Worm (Caenorhabditis elegans) whole organism, late embryonic: ENCODE measurements around the gene col-8.
A peak's percentile ranks its signal among the peaks of the same experiment; 100 is the strongest.

Source experiments
- K02D7.2 ChIP-seq: sonication (generic microtip); optimal IDR thresholded peaks from 2 replicates; lab custom pipeline; 2017; ENCODE audit warnings: mild to moderate bottlenecking, missing genetic modification characterization, missing compliant biosample characterization
- K09A11.1 ChIP-seq: sonication (generic microtip); optimal IDR thresholded peaks from 2 replicates; lab custom pipeline; 2017; ENCODE audit warnings: antibody characterized with exemption, mild to moderate bottlenecking, missing genetic modification characterization, missing compliant biosample characterization; ENCODE audit not compliant: insufficient read depth
- ahr-1 ChIP-seq: sonication (generic microtip); optimal IDR thresholded peaks from 2 replicates; lab custom pipeline; 2016; ENCODE audit warnings: missing genetic modification characterization, missing compliant biosample characterization
- ceh-22 ChIP-seq: sonication (generic microtip); optimal IDR thresholded peaks from 2 replicates; lab custom pipeline; 2017; ENCODE audit warnings: missing biosample characterization, missing genetic modification characterization
- ceh-30 ChIP-seq: fragments of 150-350 bp; optimal IDR thresholded peaks from 2 replicates; lab custom pipeline; 2014; ENCODE audit warnings: missing biosample characterization, missing genetic modification characterization
- ceh-45 ChIP-seq: fragments of 200-800 bp; sonication (Bioruptor generic); IDR thresholded peaks from 2 replicates; pipeline ENCODE4 v1.3.6; 2022; ENCODE audit warnings: missing genetic modification reagents, missing genetic modification characterization, missing compliant biosample characterization
- ceh-9 ChIP-seq: sonication (generic microtip); optimal IDR thresholded peaks from 2 replicates; lab custom pipeline; 2016; ENCODE audit warnings: mild to moderate bottlenecking, missing genetic modification characterization, inconsistent platforms, missing compliant biosample characterization
- che-1 ChIP-seq: sonication (generic microtip); optimal IDR thresholded peaks from 2 replicates; lab custom pipeline; 2016; ENCODE audit warnings: mild to moderate bottlenecking, missing genetic modification characterization, missing compliant biosample characterization
- dmd-4 ChIP-seq: sonication (generic microtip); optimal IDR thresholded peaks from 2 replicates; lab custom pipeline; 2016; ENCODE audit warnings: borderline replicate concordance, missing genetic modification characterization, missing compliant biosample characterization
- elt-4 ChIP-seq: sonication (generic microtip); optimal IDR thresholded peaks from 2 replicates; lab custom pipeline; 2016; ENCODE audit warnings: missing genetic modification characterization, missing compliant biosample characterization
- fkh-10 ChIP-seq: fragments of 150-350 bp; optimal IDR thresholded peaks from 2 replicates; lab custom pipeline; 2014; ENCODE audit warnings: missing biosample characterization, missing genetic modification reagents, missing genetic modification characterization
- fkh-6 ChIP-seq: sonication (generic microtip); optimal IDR thresholded peaks from 2 replicates; lab custom pipeline; 2016; ENCODE audit warnings: missing genetic modification characterization, missing compliant biosample characterization
- hlh-13 ChIP-seq: fragments of 200-800 bp; sonication (Bioruptor generic); optimal IDR thresholded peaks from 2 replicates; lab custom pipeline; 2018; ENCODE audit warnings: mild to moderate bottlenecking, missing genetic modification characterization, missing compliant biosample characterization
- hlh-15 ChIP-seq: sonication (generic microtip); optimal IDR thresholded peaks from 2 replicates; lab custom pipeline; 2016; ENCODE audit warnings: missing genetic modification characterization, missing compliant biosample characterization
- hlh-30 ChIP-seq: sonication (generic microtip); optimal IDR thresholded peaks from 2 replicates; lab custom pipeline; 2017; ENCODE audit warnings: antibody characterized with exemption, missing genetic modification characterization, missing compliant biosample characterization; ENCODE audit not compliant: insufficient read depth
- hlh-6 ChIP-seq: sonication (generic microtip); optimal IDR thresholded peaks from 2 replicates; lab custom pipeline; 2016; ENCODE audit warnings: missing genotype, missing genetic modification characterization, missing compliant biosample characterization
- hlh-8 ChIP-seq: sonication (generic microtip); optimal IDR thresholded peaks from 2 replicates; lab custom pipeline; 2016; ENCODE audit warnings: missing genotype, missing genetic modification characterization, missing compliant biosample characterization
- lin-11 ChIP-seq: fragments of 200-800 bp; sonication (Bioruptor generic); optimal IDR thresholded peaks from 2 replicates; lab custom pipeline; 2018; ENCODE audit warnings: mild to moderate bottlenecking, missing genetic modification characterization, missing compliant biosample characterization
- nfya-1 ChIP-seq: sonication (generic microtip); optimal IDR thresholded peaks from 2 replicates; lab custom pipeline; 2017; ENCODE audit warnings: missing genetic modification characterization, mild to moderate bottlenecking, missing compliant biosample characterization, antibody characterized with exemption, moderate library complexity
- nhr-11 ChIP-seq: fragments of 150-350 bp; optimal IDR thresholded peaks from 2 replicates; lab custom pipeline; 2014; ENCODE audit warnings: missing biosample characterization, missing genetic modification characterization
- odd-2 ChIP-seq: sonication (generic microtip); optimal IDR thresholded peaks from 2 replicates; lab custom pipeline; 2017; ENCODE audit warnings: antibody characterized with exemption, mild to moderate bottlenecking, missing genetic modification characterization, missing compliant biosample characterization
- pat-9 ChIP-seq: fragments of 200-800 bp; sonication (Bioruptor generic); optimal IDR thresholded peaks from 2 replicates; lab custom pipeline; 2018; ENCODE audit warnings: mild to moderate bottlenecking, missing genetic modification characterization, moderate library complexity, missing compliant biosample characterization
- pha-4 ChIP-seq: fragments of 150-350 bp; optimal IDR thresholded peaks from 2 replicates; lab custom pipeline; 2018; ENCODE audit warnings: missing biosample characterization, missing genetic modification reagents, missing genetic modification characterization
- pqm-1 ChIP-seq: sonication (generic microtip); optimal IDR thresholded peaks from 2 replicates; lab custom pipeline; 2016; ENCODE audit warnings: missing genetic modification characterization, missing compliant biosample characterization
- pros-1 ChIP-seq: fragments of 150-350 bp; optimal IDR thresholded peaks from 2 replicates; lab custom pipeline; 2014; ENCODE audit warnings: missing biosample characterization, missing genetic modification reagents, missing genetic modification characterization
- sox-2 ChIP-seq: fragments of 200-800 bp; sonication (Bioruptor generic); IDR thresholded peaks from 2 replicates; pipeline ENCODE4 v1.3.6; 2022; ENCODE audit warnings: missing genetic modification reagents, missing genetic modification characterization, missing compliant biosample characterization
- tbx-2 ChIP-seq: sonication (generic microtip); optimal IDR thresholded peaks from 2 replicates; lab custom pipeline; 2016; ENCODE audit warnings: missing genetic modification characterization, missing compliant biosample characterization
- ttx-3 ChIP-seq: sonication (generic microtip); optimal IDR thresholded peaks from 2 replicates; lab custom pipeline; 2016; ENCODE audit warnings: missing genetic modification reagents, missing genetic modification characterization, missing compliant biosample characterization
- unc-55 ChIP-seq: sonication (generic microtip); optimal IDR thresholded peaks from 2 replicates; lab custom pipeline; 2017; ENCODE audit warnings: missing biosample characterization, missing genetic modification reagents, missing genetic modification characterization
- zip-5 ChIP-seq: sonication (generic microtip); optimal IDR thresholded peaks from 2 replicates; lab custom pipeline; 2016; ENCODE audit warnings: missing genetic modification characterization, missing compliant biosample characterization
- ztf-16 ChIP-seq: sonication (generic microtip); optimal IDR thresholded peaks from 2 replicates; lab custom pipeline; 2017; ENCODE audit warnings: missing genetic modification characterization, missing compliant biosample characterization

The col-8 gene

DNA sequence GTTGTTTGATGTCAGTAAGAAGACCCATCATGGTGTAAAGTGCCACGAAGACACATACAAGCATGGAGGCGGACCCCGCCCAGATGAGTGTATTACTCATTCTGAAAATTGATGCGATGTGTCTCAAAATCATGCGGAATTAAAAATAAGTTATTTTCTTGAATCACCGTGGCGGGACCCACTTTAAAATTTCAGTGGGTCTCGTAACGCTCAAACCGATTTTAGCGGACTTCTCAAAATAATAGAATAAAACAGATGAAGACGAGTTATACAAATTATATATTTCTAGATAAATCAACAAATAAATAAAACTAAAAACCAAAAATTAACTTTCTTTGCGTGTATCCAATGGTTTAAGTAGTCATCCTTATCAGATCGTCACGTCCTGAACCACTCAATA lies at the start of gene col-8:
Gene col-8, minus strand, starts transcription at position 101 of the 400 bp plus-strand sequence.
- TF ChIP-seq K02D7.2 (tag; lab: Kevin White, UChicago) = no peak
- TF ChIP-seq ceh-22 (tag; lab: Kevin White, UChicago) = no peak
- TF ChIP-seq hlh-13 (GFP tag; lab: Kevin White, UChicago) = no peak
- TF ChIP-seq pros-1 = no peak
- TF ChIP-seq fkh-6 (tag; lab: Kevin White, UChicago) = no peak
- no peak for TF ChIP-seq hlh-8 (tag; lab: Kevin White, UChicago)
- no peak for TF ChIP-seq hlh-15 (tag; lab: Kevin White, UChicago)
- no peak for TF ChIP-seq K09A11.1 (tag; lab: Kevin White, UChicago)
- TF ChIP-seq, all 69 proteins: peak for 0

ce11 chrIII:7069981-7070380 lies 49.6 kb upstream of the col-8 start, which contains the start of gene tmem-17:
Gene tmem-17, plus strand, starts transcription at chrIII:7070281.
- TF ChIP-seq pqm-1 (no peak), ahr-1 (tag; lab: Kevin White, UChicago) (no peak), dmd-4 (no peak), hlh-13 (GFP tag; lab: Kevin White, UChicago) (no peak), lin-11 (no peak), hlh-6 (no peak)

DNA sequence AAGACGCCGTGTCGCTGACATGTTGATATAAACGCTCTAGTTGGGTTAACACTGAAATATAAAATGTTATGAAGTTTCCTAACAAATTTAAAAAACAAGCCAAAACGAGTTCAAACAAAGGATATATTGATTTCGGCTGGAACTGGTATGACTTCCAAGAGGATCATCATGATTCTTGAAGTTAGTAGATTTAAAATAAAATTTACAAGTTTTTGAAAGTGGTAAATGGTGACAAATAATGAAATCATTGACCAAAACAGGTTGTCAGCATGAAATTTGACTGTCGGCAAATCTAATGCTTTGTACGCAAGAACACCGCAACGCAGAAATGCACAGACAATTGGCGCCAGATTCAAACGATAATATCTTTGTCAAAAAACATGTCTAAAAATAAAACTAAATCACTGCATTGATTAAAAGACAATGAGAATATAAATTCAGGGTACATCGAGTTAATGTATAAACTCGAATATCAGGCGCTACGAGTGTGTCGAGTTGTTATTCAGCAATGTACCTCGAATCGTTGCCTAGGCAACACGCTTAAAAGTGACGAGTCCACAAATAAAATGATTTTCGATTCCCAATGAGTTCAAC lies 48.2 kb upstream of the col-8 start, which contains the start of the genes ubc-18 and R01H2.8:
Gene ubc-18, minus strand, starts transcription at position 51 of the 594 bp plus-strand sequence.
Gene R01H2.8, plus strand, starts transcription at position 544 of the 594 bp plus-strand sequence.
- TF ChIP-seq nfya-1 (tag; lab: Kevin White, UChicago) (peak; percentile 38), dmd-4 (no peak)

ce11 chrIII:7067385-7067896 lies 47.0 kb upstream of the col-8 start, which contains the start of gene ger-1:
Gene ger-1, minus strand, starts transcription at chrIII:7067477.
- TF ChIP-seq ceh-9 (tag; lab: Kevin White, UChicago) = no peak
- TF ChIP-seq sox-2 (GFP tag; lab: Robert Waterston, UW) = no peak
- no peak for TF ChIP-seq ttx-3 (tag; lab: Kevin White, UChicago)
- TF ChIP-seq hlh-30 = no peak
- no peak for TF ChIP-seq fkh-6 (tag; lab: Kevin White, UChicago)
- TF ChIP-seq che-1 = no peak
- TF ChIP-seq fkh-10 (GFP tag; lab: Kevin White, UChicago) = no peak
- no peak for TF ChIP-seq unc-55 (GFP tag; lab: Kevin White, UChicago)
- no peak for TF ChIP-seq ztf-16
- TF ChIP-seq K09A11.1 (tag; lab: Kevin White, UChicago) = no peak
- no peak for TF ChIP-seq odd-2 (tag; lab: Kevin White, UChicago)
- no peak for TF ChIP-seq ceh-30 (tag; lab: Kevin White, UChicago)
- no peak for TF ChIP-seq nhr-11 (tag; lab: Kevin White, UChicago)
- no peak for TF ChIP-seq nfya-1 (tag; lab: Kevin White, UChicago)
- TF ChIP-seq elt-4 (tag; lab: Kevin White, UChicago) = no peak
- no peak for TF ChIP-seq pat-9 (tag; lab: Kevin White, UChicago)
- TF ChIP-seq ceh-45 (GFP tag; lab: Robert Waterston, UW) = no peak
- no peak for TF ChIP-seq pha-4 (tag; lab: Kevin White, UChicago)

DNA sequence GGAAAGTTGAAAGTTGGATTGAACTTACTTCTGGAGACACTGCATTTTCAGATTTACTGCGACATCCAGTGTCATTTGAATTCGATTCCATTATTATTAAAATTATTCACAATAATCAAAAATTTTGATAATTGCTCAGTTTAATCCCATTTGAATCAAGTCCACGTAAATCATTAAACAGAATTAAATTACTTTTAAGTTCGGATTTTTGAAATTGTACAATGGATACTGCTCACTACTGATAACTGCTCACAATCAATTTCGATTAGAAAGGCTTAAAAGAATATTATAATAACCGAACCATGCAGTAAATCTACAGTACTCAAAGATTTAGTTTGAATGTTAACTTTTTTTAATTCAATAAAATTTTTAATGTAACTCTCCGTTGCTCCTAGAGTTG lies 43.8 kb upstream of the col-8 start, which contains the start of gene R01H2.4:
Gene R01H2.4, minus strand, starts transcription at position 101 of the 400 bp plus-strand sequence.
- no peak for TF ChIP-seq zip-5 (tag; lab: Kevin White, UChicago)
- no peak for TF ChIP-seq pha-4 (tag; lab: Kevin White, UChicago)
- no peak for TF ChIP-seq tbx-2 (tag; lab: Kevin White, UChicago)
- TF ChIP-seq, all 69 proteins: peak for 0
